Worm (Caenorhabditis elegans) whole organism, young adult: ENCODE data around the gene blos-8.

ENCODE experiments used
- B0261.1 ChIP-seq: sonication (generic microtip); optimal IDR thresholded peaks from 2 replicates; lab custom pipeline; 2016; ENCODE audit warnings: mild to moderate bottlenecking, missing genetic modification characterization, moderate library complexity, missing compliant biosample characterization
- F39B2.1 ChIP-seq: fragments of 200-800 bp; sonication (Bioruptor generic); IDR thresholded peaks from 2 replicates; pipeline ENCODE4 v1.3.6; 2022; ENCODE audit warnings: missing genetic modification reagents, missing genetic modification characterization, missing compliant biosample characterization
- F57C9.4 ChIP-seq: sonication (generic microtip); optimal IDR thresholded peaks from 2 replicates; lab custom pipeline; 2017; ENCODE audit warnings: mild to moderate bottlenecking, missing genetic modification characterization, missing compliant biosample characterization
- ceh-100 ChIP-seq: fragments of 200-800 bp; sonication (Bioruptor generic); IDR thresholded peaks from 2 replicates; pipeline ENCODE4 v1.3.6; 2022; ENCODE audit warnings: missing genetic modification reagents, missing genetic modification characterization, missing compliant biosample characterization
- pha-4 ChIP-seq: fragments of 150-350 bp; sonication (generic microtip); optimal IDR thresholded peaks from 2 replicates; lab custom pipeline; 2014; ENCODE audit warnings: missing biosample characterization, missing genetic modification reagents, missing genetic modification characterization
- rec-8 ChIP-seq, 2 experiments: sonication (generic microtip); optimal IDR thresholded peaks; 2 replicates each; lab custom pipeline; 2016; ENCODE audit warnings: mild to moderate bottlenecking in 2 of 2, missing genetic modification characterization in 2 of 2, missing genetic modification reagents in 2 of 2, missing genotype in 2 of 2, missing biosample characterization in 1 of 2, missing compliant biosample characterization in 1 of 2, moderate library complexity in 1 of 2
- ztf-25 ChIP-seq: fragments of 200-800 bp; sonication (Bioruptor generic); IDR thresholded peaks from 2 replicates; pipeline ENCODE4 v1.3.6; 2022; ENCODE audit warnings: missing genetic modification reagents, missing genetic modification characterization, missing compliant biosample characterization
- ztf-26 ChIP-seq: sonication (generic microtip); optimal IDR thresholded peaks from 2 replicates; lab custom pipeline; 2017; ENCODE audit warnings: missing genetic modification characterization, missing compliant biosample characterization

ce11 chrX:15446292-15446794 lies 15.3 kb upstream of the blos-8 start, which contains the start of gene R03A10.5:
- TF ChIP-seq B0261.1 (tag; lab: Kevin White, UChicago) (no peak), ceh-100 (GFP tag; lab: Robert Waterston, UW) (no peak), ztf-25 (GFP tag; lab: Robert Waterston, UW) (no peak), F39B2.1 (GFP tag; lab: Robert Waterston, UW) (no peak), ztf-26 (tag; lab: Kevin White, UChicago) (no peak), rec-8 (tag; optimal IDR thresholded peaks at IDR 0.05; lab: Kevin White, UChicago) (no peak), pha-4 (tag; lab: Kevin White, UChicago) (no peak), F57C9.4 (no peak)
